Fruit fly (Drosophila melanogaster) whole organism, prepupa: Measurements from ENCODE around the gene Spn28Db.

Source experiments
- CG10631 ChIP-seq: fragments of 200-800 bp; sonication (Bioruptor generic); optimal IDR thresholded peaks from 2 replicates; lab custom pipeline; 2016; ENCODE audit warnings: missing biosample characterization, missing genetic modification characterization
- CG8319 ChIP-seq: fragments of 200-800 bp; sonication (Bioruptor generic); optimal IDR thresholded peaks from 3 replicates; lab custom pipeline; 2016; ENCODE audit warnings: missing biosample characterization, missing genetic modification characterization
- CG9139 ChIP-seq: fragments of 200-800 bp; sonication (Bioruptor generic); optimal IDR thresholded peaks from 3 replicates; lab custom pipeline; 2017; ENCODE audit warnings: missing biosample characterization, mild to moderate bottlenecking, missing genetic modification characterization
- Eip75B ChIP-seq: fragments of 200-800 bp; sonication (Bioruptor generic); optimal IDR thresholded peaks from 3 replicates; lab custom pipeline; 2016; ENCODE audit warnings: missing biosample characterization, missing genetic modification characterization
- Eip93F ChIP-seq: fragments of 200-800 bp; sonication (Bioruptor generic); optimal IDR thresholded peaks from 2 replicates; lab custom pipeline; 2016; ENCODE audit warnings: missing biosample characterization, mild to moderate bottlenecking, missing genetic modification characterization
- net ChIP-seq: fragments of 200-800 bp; sonication (Bioruptor generic); optimal IDR thresholded peaks from 3 replicates; lab custom pipeline; 2016; ENCODE audit warnings: missing biosample characterization, missing genetic modification characterization
- salr ChIP-seq, 2 experiments: fragments of 200-800 bp; sonication (Bioruptor generic); optimal IDR thresholded peaks; 3 replicates each; lab custom pipeline; 2016 to 2018; ENCODE audit warnings: missing biosample characterization in 2 of 2, missing genetic modification characterization in 2 of 2, mild to moderate bottlenecking in 1 of 2
- spab ChIP-seq: fragments of 200-800 bp; sonication (Bioruptor generic); optimal IDR thresholded peaks from 2 replicates; lab custom pipeline; 2017; ENCODE audit warnings: missing biosample characterization, mild to moderate bottlenecking, missing genetic modification characterization, missing genetic modification reagents
- ss ChIP-seq, 2 experiments: fragments of 200-800 bp; sonication (Bioruptor generic); optimal IDR thresholded peaks; 2 replicates in 1 of 2; 3 replicates in 1 of 2; lab custom pipeline; 2017 to 2018; ENCODE audit warnings: mild to moderate bottlenecking in 2 of 2, missing biosample characterization in 2 of 2, missing genetic modification characterization in 2 of 2, moderate library complexity in 1 of 2
- vri ChIP-seq: fragments of 200-800 bp; sonication (Bioruptor generic); optimal IDR thresholded peaks from 3 replicates; lab custom pipeline; 2016; ENCODE audit warnings: missing biosample characterization, mild to moderate bottlenecking, missing genetic modification characterization

- TF ChIP-seq CG8319 (GFP tag; lab: Kevin White, UChicago): peak; percentile 76
- peak; percentile 88 for TF ChIP-seq vri
- peak; percentile 36 for TF ChIP-seq CG9139 (GFP tag; lab: Kevin White, UChicago)
- TF ChIP-seq salr (GFP tag; optimal IDR thresholded peaks at IDR 0.05; lab: Kevin White, UChicago): peak; percentile 74 to 90
- TF ChIP-seq Eip93F (GFP tag; lab: Kevin White, UChicago): peak; percentile 78
- peak; percentile 94 for TF ChIP-seq Eip75B (GFP tag; lab: Kevin White, UChicago)
- TF ChIP-seq net (GFP tag; lab: Kevin White, UChicago): peak; percentile 88
- peak; percentile 67 for TF ChIP-seq spab
- TF ChIP-seq ss (GFP tag; optimal IDR thresholded peaks at IDR 0.05; lab: Kevin White, UChicago): peak; percentile 54 to 78
- TF ChIP-seq CG10631 (GFP tag; lab: Kevin White, UChicago): peak; percentile 93
These were observed 25.9 kb upstream of the Spn28Db start for dm6 chr2L:7916368-7916767.
